Fruit fly (Drosophila melanogaster): ENCODE measurements around the gene CG18170.

Gene CG18170

dm6 chr3L:1576489-1577106 is 26.2 kb upstream of the CG18170 start, which contains the start of gene CG13917 (continued):
- TF ChIP-seq vvl (GFP tag; IDR thresholded peaks at IDR 0.05) (peak; percentile 76), TFAM (GFP tag; optimal IDR thresholded peaks at IDR 0.05) (no peak), dmrt11E (tag; optimal IDR thresholded peaks at IDR 0.05) (no peak), CG18599 (GFP tag; optimal IDR thresholded peaks at IDR 0.05) (no peak), CG11695 (GFP tag; IDR thresholded peaks at IDR 0.05) (no peak), D (optimal IDR thresholded peaks at IDR 0.05) (no peak), D (GFP tag; optimal IDR thresholded peaks at IDR 0.05) (no peak), ara (GFP tag; IDR thresholded peaks at IDR 0.05) (no peak), Hr3 (GFP tag; optimal IDR thresholded peaks at IDR 0.05) (no peak), YL-1 (GFP tag; optimal IDR thresholded peaks at IDR 0.05) (no peak), CG6791 (GFP tag; IDR thresholded peaks at IDR 0.05; ENCODE audit: partially characterized antibody) (no peak), Kr (GFP tag; optimal IDR thresholded peaks at IDR 0.05) (peak; percentile 84), dm (GFP tag; optimal IDR thresholded peaks at IDR 0.05) (no peak), ken (GFP tag; IDR thresholded peaks at IDR 0.05) (no peak), Gsc (GFP tag; IDR thresholded peaks at IDR 0.05) (no peak), Sox100B (GFP tag; optimal IDR thresholded peaks at IDR 0.05) (no peak), ash1 (GFP tag; optimal IDR thresholded peaks at IDR 0.05) (no peak), CG2889 (GFP tag; IDR thresholded peaks at IDR 0.05) (no peak), CG8089 (GFP tag; optimal IDR thresholded peaks at IDR 0.05) (no peak), NC2α (GFP tag; optimal IDR thresholded peaks at IDR 0.05) (no peak), ttk (GFP tag; IDR thresholded peaks at IDR 0.05) (no peak), GATAe (GFP tag; conservative IDR thresholded peaks at IDR 0.05) (no peak), CG32532 (GFP tag; IDR thresholded peaks at IDR 0.05) (no peak), lola (GFP tag; optimal IDR thresholded peaks at IDR 0.05) (no peak), lab (GFP tag; optimal IDR thresholded peaks at IDR 0.05) (peak; percentile 21), CG34224 (GFP tag; IDR thresholded peaks at IDR 0.05; ENCODE audit: partially characterized antibody) (no peak; the same call in 2 of the 3 replicates), CG4617 (GFP tag; optimal IDR thresholded peaks at IDR 0.05; ENCODE audit: borderline replicate concordance) (peak; percentile 45), shn (GFP tag; optimal IDR thresholded peaks at IDR 0.05) (no peak), esg (GFP tag; conservative IDR thresholded peaks at IDR 0.05) (no peak), CG17328 (GFP tag; IDR thresholded peaks at IDR 0.05) (no peak), CG4404 (GFP tag; IDR thresholded peaks at IDR 0.05) (no peak), HHEX (GFP tag; optimal IDR thresholded peaks at IDR 0.05) (no peak), br (optimal IDR thresholded peaks at IDR 0.05) (no peak), HLHmδ (GFP tag; optimal IDR thresholded peaks at IDR 0.05) (no peak), NC2β (GFP tag; optimal IDR thresholded peaks at IDR 0.05) (no peak), Rx (GFP tag; IDR thresholded peaks at IDR 0.05) (no peak), tna (GFP tag; IDR thresholded peaks at IDR 0.05; ENCODE audit: partially characterized antibody) (no peak; the same call in 1 of the 2 replicates), ham (GFP tag; IDR thresholded peaks at IDR 0.05) (no peak), CG10147 (GFP tag; optimal IDR thresholded peaks at IDR 0.05) (no peak), D19A (tag; optimal IDR thresholded peaks at IDR 0.05) (no peak), CTCF (GFP tag; optimal IDR thresholded peaks at IDR 0.05) (peak; percentile 28), Abd-B (GFP tag; optimal IDR thresholded peaks at IDR 0.05) (no peak), Gug (GFP tag; IDR thresholded peaks at IDR 0.05) (no peak), CHES-1-like (GFP tag; optimal IDR thresholded peaks at IDR 0.05) (no peak), CG9876 (GFP tag; optimal IDR thresholded peaks at IDR 0.05) (no peak), cg (GFP tag; optimal IDR thresholded peaks at IDR 0.05) (no peak), insv (GFP tag; optimal IDR thresholded peaks at IDR 0.05) (no peak), CG10431 (GFP tag; optimal IDR thresholded peaks at IDR 0.05) (no peak), CG6272 (GFP tag; IDR thresholded peaks at IDR 0.05) (no peak), ab (GFP tag; optimal IDR thresholded peaks at IDR 0.05) (no peak), crol (GFP tag; IDR thresholded peaks at IDR 0.05) (no peak), Deaf1 (tag; optimal IDR thresholded peaks at IDR 0.05) (peak; percentile 21)

All from whole organism, embryonic.